Worm (Caenorhabditis elegans) whole organism, L3 larva: ENCODE results near the gene C02D5.4.

Source experiments
- aly-2 ChIP-seq: fragments of 150-350 bp; optimal IDR thresholded peaks from 2 replicates; lab custom pipeline; 2014; ENCODE audit warnings: missing biosample characterization, missing genetic modification characterization
- ceh-28 ChIP-seq: fragments of 150-350 bp; optimal IDR thresholded peaks from 2 replicates; lab custom pipeline; 2014; ENCODE audit warnings: missing biosample characterization, missing genetic modification reagents, missing genetic modification characterization
- ceh-82 ChIP-seq: fragments of 150-350 bp; optimal IDR thresholded peaks from 2 replicates; lab custom pipeline; 2014; ENCODE audit warnings: missing biosample characterization, missing genetic modification characterization
- fos-1 ChIP-seq: fragments of 150-350 bp; optimal IDR thresholded peaks from 2 replicates; lab custom pipeline; 2014; ENCODE audit warnings: missing biosample characterization, missing genetic modification characterization
- jun-1 ChIP-seq: fragments of 150-350 bp; optimal IDR thresholded peaks from 2 replicates; lab custom pipeline; 2014; ENCODE audit warnings: missing biosample characterization, missing genetic modification reagents, missing genetic modification characterization
- lin-39 ChIP-seq: fragments of 150-350 bp; optimal IDR thresholded peaks from 2 replicates; lab custom pipeline; 2018; ENCODE audit warnings: missing biosample characterization, missing genetic modification reagents, missing genetic modification characterization
- nfya-1 ChIP-seq: sonication (generic microtip); optimal IDR thresholded peaks from 2 replicates; lab custom pipeline; 2017; ENCODE audit warnings: missing genetic modification characterization, mild to moderate bottlenecking, missing compliant biosample characterization, antibody characterized with exemption, moderate library complexity; ENCODE audit not compliant: insufficient read depth
- nhr-11 ChIP-seq: fragments of 150-350 bp; optimal IDR thresholded peaks from 2 replicates; lab custom pipeline; 2014; ENCODE audit warnings: missing biosample characterization, missing genetic modification characterization
- nhr-12 ChIP-seq: fragments of 150-350 bp; optimal IDR thresholded peaks from 2 replicates; lab custom pipeline; 2014; ENCODE audit warnings: missing biosample characterization, missing genetic modification characterization
- nhr-23 ChIP-seq: fragments of 150-350 bp; optimal IDR thresholded peaks from 2 replicates; lab custom pipeline; 2014; ENCODE audit warnings: missing biosample characterization, missing genetic modification reagents, missing genetic modification characterization
- nhr-43 ChIP-seq: sonication (generic microtip); optimal IDR thresholded peaks from 2 replicates; lab custom pipeline; 2016; ENCODE audit warnings: mild to moderate bottlenecking, missing genetic modification characterization, missing compliant biosample characterization; ENCODE audit not compliant: poor library complexity, severe bottlenecking
- nhr-77 ChIP-seq: fragments of 150-350 bp; optimal IDR thresholded peaks from 2 replicates; lab custom pipeline; 2014; ENCODE audit warnings: missing biosample characterization, missing genetic modification characterization
- snpc-4 ChIP-seq: fragments of 150-350 bp; optimal IDR thresholded peaks from 2 replicates; lab custom pipeline; 2014; ENCODE audit warnings: missing biosample characterization, missing genetic modification characterization

ce11 chrIII:8520589-8520988, 31.4 kb upstream of the C02D5.4 start:
- TF ChIP-seq nhr-12 (tag; lab: Kevin White, UChicago) (no peak), snpc-4 (tag; lab: Kevin White, UChicago) (no peak), lin-39 (tag; lab: Kevin White, UChicago) (no peak), nfya-1 (tag; lab: Kevin White, UChicago) (no peak), jun-1 (tag; lab: Kevin White, UChicago) (no peak), nhr-77 (tag; lab: Kevin White, UChicago) (no peak), nhr-23 (tag; lab: Kevin White, UChicago) (no peak), aly-2 (no peak), ceh-28 (tag; lab: Kevin White, UChicago) (no peak), nhr-11 (tag; lab: Kevin White, UChicago) (no peak), fos-1 (tag; lab: Kevin White, UChicago) (no peak), nhr-43 (no peak), ceh-82 (tag; lab: Kevin White, UChicago) (no peak)
